Worm (Caenorhabditis elegans) whole organism, L1 larva: ENCODE measurements around the gene W09G12.7.

Source experiments
- F16B12.6 ChIP-seq: fragments of 150-350 bp; optimal IDR thresholded peaks from 2 replicates; lab custom pipeline; 2014; ENCODE audit warnings: missing biosample characterization, missing genetic modification characterization
- aha-1 ChIP-seq: fragments of 150-350 bp; optimal IDR thresholded peaks from 2 replicates; lab custom pipeline; 2014; ENCODE audit warnings: missing biosample characterization, missing genetic modification characterization
- ceh-82 ChIP-seq, 3 experiments: fragments of 150-350 bp in 1 of 3; sonication (generic microtip) in 2 of 3; optimal IDR thresholded peaks; 2 replicates each; lab custom pipeline; 2014 to 2017; ENCODE audit warnings: missing biosample characterization in 3 of 3, missing genetic modification characterization in 3 of 3
- ceh-90 ChIP-seq: sonication (generic microtip); optimal IDR thresholded peaks from 2 replicates; lab custom pipeline; 2016; ENCODE audit warnings: missing genetic modification characterization, missing compliant biosample characterization
- dsc-1 ChIP-seq: sonication (generic microtip); optimal IDR thresholded peaks from 2 replicates; lab custom pipeline; 2016; ENCODE audit warnings: mild to moderate bottlenecking, missing genetic modification characterization, missing compliant biosample characterization
- efl-1 ChIP-seq, 4 experiments: fragments of 150-350 bp; optimal IDR thresholded peaks in 3 of 4; peaks in 1 of 4; 1 replicate in 1 of 4; 2 replicates in 3 of 4; lab custom pipeline; 2014; ENCODE audit warnings: missing biosample characterization in 2 of 4, missing genetic modification characterization in 2 of 4, missing genetic modification reagents in 2 of 4
- egl-27 ChIP-seq, 2 experiments: fragments of 150-350 bp in 1 of 2; sonication (generic microtip); optimal IDR thresholded peaks; 3 replicates each; lab custom pipeline; 2017 to 2018; ENCODE audit warnings: missing biosample characterization in 2 of 2, missing genetic modification characterization in 2 of 2, missing genetic modification reagents in 2 of 2
- elt-2 ChIP-seq: sonication (generic microtip); optimal IDR thresholded peaks from 2 replicates; lab custom pipeline; 2016; ENCODE audit warnings: missing genetic modification characterization, mild to moderate bottlenecking, inconsistent platforms, missing compliant biosample characterization, missing genetic modification reagents
- hlh-17 ChIP-seq: fragments of 200-800 bp; sonication (Bioruptor generic); optimal IDR thresholded peaks from 2 replicates; lab custom pipeline; 2018; ENCODE audit warnings: missing genetic modification characterization, mild to moderate bottlenecking, missing compliant biosample characterization, moderate library complexity, borderline replicate concordance
- lin-13 ChIP-seq: fragments of 150-350 bp; optimal IDR thresholded peaks from 2 replicates; lab custom pipeline; 2014; ENCODE audit warnings: missing biosample characterization, missing genetic modification reagents, missing genetic modification characterization
- lin-35 ChIP-seq, 2 experiments: fragments of 150-350 bp; optimal IDR thresholded peaks; 2 replicates each; lab custom pipeline; 2014; ENCODE audit warnings: missing biosample characterization in 2 of 2, missing genetic modification characterization in 2 of 2, missing genetic modification reagents in 2 of 2
- lir-3 ChIP-seq: sonication (generic microtip); optimal IDR thresholded peaks from 2 replicates; lab custom pipeline; 2016; ENCODE audit warnings: mild to moderate bottlenecking, missing genetic modification characterization, moderate library complexity, missing compliant biosample characterization; ENCODE audit not compliant: poor library complexity
- mab-9 ChIP-seq: fragments of 200-800 bp; sonication (Bioruptor generic); IDR thresholded peaks from 2 replicates; pipeline ENCODE4 v1.3.6; 2022; ENCODE audit warnings: missing genetic modification reagents, missing genetic modification characterization, missing compliant biosample characterization
- mdl-1 ChIP-seq, 2 experiments: fragments of 150-350 bp; optimal IDR thresholded peaks; 2 replicates each; lab custom pipeline; 2014 to 2017; ENCODE audit warnings: missing biosample characterization in 2 of 2, missing genetic modification characterization in 2 of 2, inconsistent platforms in 1 of 2
- nhr-19 ChIP-seq: fragments of 200-800 bp; sonication (Bioruptor generic); conservative IDR thresholded peaks from 2 replicates; pipeline ENCODE4 v1.3.6; 2022; ENCODE audit warnings: missing genetic modification characterization, missing compliant biosample characterization
- nhr-20 ChIP-seq: sonication (generic microtip); optimal IDR thresholded peaks from 2 replicates; lab custom pipeline; 2016; ENCODE audit warnings: mild to moderate bottlenecking, missing genetic modification characterization, missing compliant biosample characterization
- nhr-71 ChIP-seq: sonication (generic microtip); optimal IDR thresholded peaks from 2 replicates; lab custom pipeline; 2016; ENCODE audit warnings: mild to moderate bottlenecking, missing genetic modification characterization, moderate library complexity, missing compliant biosample characterization
- nhr-84 ChIP-seq: sonication (generic microtip); optimal IDR thresholded peaks from 2 replicates; lab custom pipeline; 2017; ENCODE audit warnings: missing biosample characterization, missing genetic modification characterization
- rnt-1 ChIP-seq: sonication (generic microtip); optimal IDR thresholded peaks from 2 replicates; lab custom pipeline; 2016; ENCODE audit warnings: mild to moderate bottlenecking, missing genetic modification characterization, moderate library complexity, missing compliant biosample characterization
- swsn-7 ChIP-seq: sonication (generic microtip); optimal IDR thresholded peaks from 2 replicates; lab custom pipeline; 2016; ENCODE audit warnings: missing genetic modification characterization, missing compliant biosample characterization
- unc-62 ChIP-seq: fragments of 150-350 bp; optimal IDR thresholded peaks from 2 replicates; lab custom pipeline; 2014; ENCODE audit warnings: missing biosample characterization, missing genetic modification reagents, missing genetic modification characterization
- unc-86 ChIP-seq: sonication (generic microtip); optimal IDR thresholded peaks from 2 replicates; lab custom pipeline; 2016; ENCODE audit warnings: missing genetic modification characterization, missing compliant biosample characterization
- unc-98 ChIP-seq: fragments of 200-800 bp; sonication (Bioruptor generic); IDR thresholded peaks from 2 replicates; pipeline ENCODE4 v1.3.6; 2022; ENCODE audit warnings: missing genetic modification characterization, missing compliant biosample characterization
- vab-15 ChIP-seq: sonication (generic microtip); optimal IDR thresholded peaks from 2 replicates; lab custom pipeline; 2017; ENCODE audit warnings: missing genotype, mild to moderate bottlenecking, missing genetic modification characterization, missing compliant biosample characterization
- zag-1 ChIP-seq: fragments of 150-350 bp; optimal IDR thresholded peaks from 2 replicates; lab custom pipeline; 2014; ENCODE audit warnings: missing biosample characterization, missing genetic modification characterization
- zip-4 ChIP-seq: fragments of 200-800 bp; sonication (Bioruptor generic); optimal IDR thresholded peaks from 2 replicates; lab custom pipeline; 2018; ENCODE audit warnings: mild to moderate bottlenecking, missing genetic modification characterization, moderate library complexity, missing compliant biosample characterization
- ztf-11 ChIP-seq, 2 experiments: sonication (generic microtip); optimal IDR thresholded peaks; 2 replicates each; lab custom pipeline; 2016 to 2017; ENCODE audit warnings: missing genetic modification characterization in 2 of 2, missing biosample characterization in 1 of 2, missing compliant biosample characterization in 1 of 2

W09G12.7 gene

ce11 chrIV:1239686-1240085 lies 10.8 kb downstream of the W09G12.7 start, which contains the start of gene F38A1.8 (continued):
- TF ChIP-seq nhr-71 (tag; lab: Kevin White, UChicago) (no peak), zip-4 (no peak), aha-1 (tag; lab: Kevin White, UChicago) (no peak), ztf-11 (tag; optimal IDR thresholded peaks at IDR 0.05; lab: Kevin White, UChicago) (no peak), hlh-17 (GFP tag; lab: Kevin White, UChicago) (no peak), egl-27 (tag; optimal IDR thresholded peaks at IDR 0.05; lab: Kevin White, UChicago) (no peak)
- TF ChIP-seq, all 84 proteins: peak for 31

ce11 chrIV:1243295-1243694 lies 14.4 kb downstream of the W09G12.7 start, which contains the start of gene F38A1.15:
Gene F38A1.15, minus strand, starts transcription at chrIV:1243395.
- no peak for TF ChIP-seq dsc-1
- TF ChIP-seq hlh-17 (GFP tag; lab: Kevin White, UChicago), result no peak
- TF ChIP-seq rnt-1 (tag; lab: Kevin White, UChicago), result no peak
- TF ChIP-seq lir-3 (tag; lab: Kevin White, UChicago), result no peak
- no peak for TF ChIP-seq nhr-20 (tag; lab: Kevin White, UChicago)
- TF ChIP-seq efl-1 (optimal IDR thresholded peaks at IDR 0.05; lab: Kevin White, UChicago), result no peak
- TF ChIP-seq efl-1 (GFP tag; optimal IDR thresholded peaks at IDR 0.05 in 1 of 2; lab: Kevin White, UChicago), result no peak
- TF ChIP-seq unc-86 (tag; lab: Kevin White, UChicago), result no peak
- TF ChIP-seq unc-98, result no peak
- TF ChIP-seq zag-1 (tag; lab: Kevin White, UChicago), result no peak
- TF ChIP-seq lin-35 (GFP tag; optimal IDR thresholded peaks at IDR 0.05; lab: Kevin White, UChicago), result no peak
- TF ChIP-seq nhr-19 (GFP tag; lab: Robert Waterston, UW), result no peak
- no peak for TF ChIP-seq ceh-90 (tag; lab: Kevin White, UChicago)
- TF ChIP-seq nhr-84 (tag; lab: Kevin White, UChicago), result no peak
- no peak for TF ChIP-seq lin-13 (GFP tag; lab: Kevin White, UChicago)
- TF ChIP-seq swsn-7 (tag; lab: Kevin White, UChicago), result no peak
- TF ChIP-seq, all 84 proteins: peak for 0

- TF ChIP-seq ceh-82 (tag; optimal IDR thresholded peaks at IDR 0.05; lab: Kevin White, UChicago), result no peak
- TF ChIP-seq vab-15 (tag; lab: Kevin White, UChicago), result no peak
- no peak for TF ChIP-seq efl-1 (optimal IDR thresholded peaks at IDR 0.05; lab: Kevin White, UChicago)
- TF ChIP-seq efl-1 (GFP tag; optimal IDR thresholded peaks at IDR 0.05 in 1 of 2; lab: Kevin White, UChicago), result peak in 1 of 2 experiments; percentile 65
These were observed 16.4 kb downstream of the W09G12.7 start, which contains the start of gene F38A1.9 for ce11 chrIV:1245244-1245643. Gene F38A1.9, minus strand, starts transcription at chrIV:1245344.

ce11 chrIV:1246762-1247436 lies 18.0 kb downstream of the W09G12.7 start, which contains the start of the genes clec-165 and F38A1.11:
Gene clec-165, minus strand, starts transcription at chrIV:1246886.
Gene F38A1.11, plus strand, starts transcription at chrIV:1247386.
- TF ChIP-seq unc-62 (GFP tag; lab: Kevin White, UChicago) (no peak), elt-2 (tag; lab: Kevin White, UChicago) (peak; percentile 84), mab-9 (no peak), lir-3 (tag; lab: Kevin White, UChicago) (no peak), zip-4 (no peak)

DNA sequence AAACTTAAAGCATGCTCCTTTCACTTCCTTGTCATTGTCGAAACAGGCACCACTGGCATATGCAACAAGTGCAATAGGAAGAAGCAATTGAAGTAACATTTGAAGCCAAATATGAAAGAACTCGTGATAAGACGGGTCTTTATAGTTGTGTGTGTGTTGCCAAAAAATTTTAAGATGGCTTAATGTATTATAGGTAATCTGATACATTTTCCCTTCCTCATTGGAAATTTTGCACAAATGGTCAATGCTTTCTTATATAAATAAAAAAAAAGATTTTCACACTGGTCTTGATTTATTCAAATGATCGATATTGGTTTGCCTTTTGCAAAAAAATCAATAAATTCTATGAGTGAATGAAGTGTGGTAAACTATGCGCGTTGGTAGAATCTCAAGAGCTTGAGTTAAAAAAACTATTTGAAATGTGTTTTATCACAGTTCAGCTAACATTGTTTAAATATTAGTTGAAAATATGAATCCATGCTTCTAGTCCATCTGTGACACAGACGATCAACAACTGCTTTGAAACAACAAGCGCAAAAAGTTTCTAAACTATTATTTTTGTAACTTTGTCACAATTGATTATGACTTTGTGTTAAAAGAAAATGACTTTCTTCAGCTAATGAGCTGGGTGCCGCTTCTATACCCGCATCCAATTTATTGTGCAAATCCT lies 22.5 kb downstream of the W09G12.7 start, which contains the start of the genes clec-166 and F38A1.6:
Gene clec-166 (minus strand): TSS at position 101 of the 670 bp plus-strand sequence.
Gene F38A1.6 (plus strand): TSS at position 620 of the 670 bp plus-strand sequence.
- TF ChIP-seq efl-1 (optimal IDR thresholded peaks at IDR 0.05; lab: Kevin White, UChicago) (no peak), efl-1 (GFP tag; optimal IDR thresholded peaks at IDR 0.05 in 1 of 2; lab: Kevin White, UChicago) (peak in 1 of 2 experiments; percentile 75), mdl-1 (tag; optimal IDR thresholded peaks at IDR 0.05; lab: Kevin White, UChicago) (no peak), F16B12.6 (tag; lab: Kevin White, UChicago) (no peak)
